Comparison of ENCODE assay signal across 3 fruit fly cellular contexts in genomic region chr2L:11427656-11428055, dm6.
TF ChIP-seq lines count a peak whose summit lies in the region.

No protein-coding gene starts in this region.

- no peak for TF ChIP-seq CTCF in whole organism, embryonic (GFP tag; optimal IDR thresholded peaks at IDR 0.05; lab: Kevin White, UChicago)

TF ChIP-seq in whole organism, embryonic, 481 proteins besides CTCF, POLR2A, EP300 and RAD21 (continues in another document):
- TF ChIP-seq dmrt11E (tag; optimal IDR thresholded peaks at IDR 0.05; lab: Kevin White, UChicago) (peak; percentile 42), CG8281 (tag; optimal IDR thresholded peaks at IDR 0.05; lab: Kevin White, UChicago) (no peak), CG2712 (tag; optimal IDR thresholded peaks at IDR 0.05; lab: Kevin White, UChicago) (peak; percentile 45), CG8388 (GFP tag; optimal IDR thresholded peaks at IDR 0.05; lab: Kevin White, UChicago) (peak; percentile 3), prd (optimal IDR thresholded peaks at IDR 0.05; lab: Kevin White, UChicago) (no peak), prd (GFP tag; IDR thresholded peaks at IDR 0.05; lab: Robert Waterston, UW) (peak; percentile 28; the same call in 1 of the 3 replicates), phol (tag; optimal IDR thresholded peaks at IDR 0.05; lab: Kevin White, UChicago) (peak; percentile 25), Oli (tag; optimal IDR thresholded peaks at IDR 0.05; lab: Kevin White, UChicago) (peak; percentile 21), nom (GFP tag; optimal IDR thresholded peaks at IDR 0.05; lab: Kevin White, UChicago) (no peak), zfh1 (GFP tag; IDR thresholded peaks at IDR 0.05; lab: Robert Waterston, UW) (0 out of 3 replicates have a peak, but pooled peaks have one; percentile 25), nerfin-1 (tag; optimal IDR thresholded peaks at IDR 0.05; lab: Kevin White, UChicago) (no peak), Blimp-1 (GFP tag; optimal IDR thresholded peaks at IDR 0.05; lab: Kevin White, UChicago) (peak; percentile 9), Drgx (GFP tag; IDR thresholded peaks at IDR 0.05; lab: Robert Waterston, UW) (peak; percentile 77; the same call in 1 of the 2 replicates), CG12391 (tag; optimal IDR thresholded peaks at IDR 0.05; lab: Kevin White, UChicago) (peak; percentile 1), Xbp1 (GFP tag; optimal IDR thresholded peaks at IDR 0.05; lab: Kevin White, UChicago) (peak; percentile 22), vvl (GFP tag; IDR thresholded peaks at IDR 0.05; lab: Robert Waterston, UW) (0 out of 2 replicates have a peak, but pooled peaks have one; percentile 21), CG11504 (tag; optimal IDR thresholded peaks at IDR 0.05; lab: Kevin White, UChicago) (peak; percentile 24), Ets65A (GFP tag; lab: Kevin White, UChicago) (peak; percentile 1), Sox102F (GFP tag; optimal IDR thresholded peaks at IDR 0.05; lab: Kevin White, UChicago) (peak; percentile 26), shn (GFP tag; optimal IDR thresholded peaks at IDR 0.05; lab: Kevin White, UChicago) (no peak), gem (tag; optimal IDR thresholded peaks at IDR 0.05; lab: Kevin White, UChicago) (peak; percentile 47), grau (tag; optimal IDR thresholded peaks at IDR 0.05; lab: Kevin White, UChicago) (peak; percentile 10), Myb (GFP tag; optimal IDR thresholded peaks at IDR 0.05; lab: Kevin White, UChicago) (no peak), CG4404 (GFP tag; IDR thresholded peaks at IDR 0.05; lab: Robert Waterston, UW) (peak; percentile 19; the same call in 1 of the 2 replicates), dysf (GFP tag; IDR thresholded peaks at IDR 0.05; lab: Robert Waterston, UW) (0 out of 3 replicates have a peak, but pooled peaks have one; percentile 9), mam (GFP tag; optimal IDR thresholded peaks at IDR 0.05; lab: Kevin White, UChicago) (no peak), bsh (GFP tag; optimal IDR thresholded peaks at IDR 0.05; lab: Kevin White, UChicago) (peak in 1 of 2 experiments; percentile 30), CG10209 (GFP tag; optimal IDR thresholded peaks at IDR 0.05; lab: Kevin White, UChicago) (peak; percentile 1), CG10431 (GFP tag; optimal IDR thresholded peaks at IDR 0.05; lab: Kevin White, UChicago) (no peak)

TF ChIP-seq in whole organism, prepupa, 60 proteins besides CTCF, POLR2A, EP300 and RAD21 (continues in another document):
- no peak for TF ChIP-seq CG1621 (tag; optimal IDR thresholded peaks at IDR 0.05; lab: Kevin White, UChicago)
- TF ChIP-seq Eip75B (GFP tag; optimal IDR thresholded peaks at IDR 0.05; lab: Kevin White, UChicago) = no peak
- TF ChIP-seq Hr4 (GFP tag; optimal IDR thresholded peaks at IDR 0.05; lab: Kevin White, UChicago) = peak; percentile 58
- no peak for TF ChIP-seq CG11762 (GFP tag; optimal IDR thresholded peaks at IDR 0.05; lab: Kevin White, UChicago; ENCODE audit: insufficient read depth)
- peak in 1 of 2 experiments; percentile 71 for TF ChIP-seq salr (GFP tag; optimal IDR thresholded peaks at IDR 0.05; lab: Kevin White, UChicago)
- no peak for TF ChIP-seq esn (GFP tag; optimal IDR thresholded peaks at IDR 0.05; lab: Kevin White, UChicago)
- no peak for TF ChIP-seq CG3032 (tag; optimal IDR thresholded peaks at IDR 0.05; lab: Kevin White, UChicago)
- no peak for TF ChIP-seq fd85E (GFP tag; optimal IDR thresholded peaks at IDR 0.05; lab: Kevin White, UChicago)
- no peak for TF ChIP-seq CG31627 (GFP tag; optimal IDR thresholded peaks at IDR 0.05; lab: Kevin White, UChicago)
- no peak for TF ChIP-seq CG11902 (GFP tag; optimal IDR thresholded peaks at IDR 0.05; lab: Kevin White, UChicago)
- TF ChIP-seq dsx (GFP tag; optimal IDR thresholded peaks at IDR 0.05; lab: Kevin White, UChicago; ENCODE audit: poor library complexity, severe bottlenecking) = no peak
- TF ChIP-seq CG7368 (GFP tag; optimal IDR thresholded peaks at IDR 0.05; lab: Kevin White, UChicago) = no peak
- TF ChIP-seq fkh (GFP tag; optimal IDR thresholded peaks at IDR 0.05; lab: Kevin White, UChicago) = no peak
- TF ChIP-seq Ets21C (GFP tag; optimal IDR thresholded peaks at IDR 0.05; lab: Kevin White, UChicago) = no peak
- TF ChIP-seq CG6276 (GFP tag; optimal IDR thresholded peaks at IDR 0.05; lab: Kevin White, UChicago) = peak; percentile 70
- TF ChIP-seq CG11294 (GFP tag; IDR thresholded peaks at IDR 0.05; lab: Robert Waterston, UW) = peak; percentile 22; the same call in 1 of the 2 replicates
- peak; percentile 47 for TF ChIP-seq Eip78C (GFP tag; lab: Kevin White, UChicago)
- TF ChIP-seq dac (GFP tag; optimal IDR thresholded peaks at IDR 0.05; lab: Kevin White, UChicago) = peak; percentile 17
- TF ChIP-seq CG8319 (GFP tag; optimal IDR thresholded peaks at IDR 0.05; lab: Kevin White, UChicago) = no peak
- peak; percentile 21 for TF ChIP-seq OdsH (GFP tag; optimal IDR thresholded peaks at IDR 0.05; lab: Kevin White, UChicago)
- TF ChIP-seq Eip93F (GFP tag; optimal IDR thresholded peaks at IDR 0.05; lab: Kevin White, UChicago) = no peak
- no peak for TF ChIP-seq CG3919 (GFP tag; optimal IDR thresholded peaks at IDR 0.05; lab: Kevin White, UChicago)
- TF ChIP-seq CG15336 (GFP tag; IDR thresholded peaks at IDR 0.05; lab: Robert Waterston, UW) = peak; percentile 81
- peak; percentile 48 for TF ChIP-seq svp (GFP tag; lab: Kevin White, UChicago)
- no peak for TF ChIP-seq Sox14 (GFP tag; optimal IDR thresholded peaks at IDR 0.05; lab: Kevin White, UChicago)
- TF ChIP-seq acj6 (GFP tag; optimal IDR thresholded peaks at IDR 0.05; lab: Kevin White, UChicago) = no peak
- TF ChIP-seq CG6792 (GFP tag; optimal IDR thresholded peaks at IDR 0.05; lab: Kevin White, UChicago) = no peak
- TF ChIP-seq CG9139 (GFP tag; optimal IDR thresholded peaks at IDR 0.05; lab: Kevin White, UChicago) = no peak
- TF ChIP-seq topi (GFP tag; optimal IDR thresholded peaks at IDR 0.05; lab: Kevin White, UChicago) = no peak
- TF ChIP-seq Ets96B (tag; optimal IDR thresholded peaks at IDR 0.05; lab: Kevin White, UChicago) = no peak
- TF ChIP-seq Hr39 (GFP tag; optimal IDR thresholded peaks at IDR 0.05; lab: Kevin White, UChicago) = no peak
- no peak for TF ChIP-seq CG10631 (GFP tag; optimal IDR thresholded peaks at IDR 0.05; lab: Kevin White, UChicago)
- no peak for TF ChIP-seq pdm3 (GFP tag; optimal IDR thresholded peaks at IDR 0.05; lab: Kevin White, UChicago)
- TF ChIP-seq Hr38 (GFP tag; optimal IDR thresholded peaks at IDR 0.05; lab: Kevin White, UChicago) = no peak

TF ChIP-seq in whole organism, pupa, 21 proteins besides CTCF, POLR2A, EP300 and RAD21:
- TF ChIP-seq CG13204 (GFP tag; optimal IDR thresholded peaks at IDR 0.05; lab: Kevin White, UChicago) = no peak
- no peak for TF ChIP-seq EcR (GFP tag; optimal IDR thresholded peaks at IDR 0.05; lab: Kevin White, UChicago)
- no peak for TF ChIP-seq Pif1B (GFP tag; optimal IDR thresholded peaks at IDR 0.05; lab: Kevin White, UChicago)
- TF ChIP-seq CG15710 (tag; optimal IDR thresholded peaks at IDR 0.05; lab: Kevin White, UChicago) = no peak
- no peak for TF ChIP-seq Snoo (tag; optimal IDR thresholded peaks at IDR 0.05; lab: Kevin White, UChicago)
- TF ChIP-seq CG8301 (tag; optimal IDR thresholded peaks at IDR 0.05; lab: Kevin White, UChicago) = peak; percentile 12
- TF ChIP-seq gl (tag; optimal IDR thresholded peaks at IDR 0.05; lab: Kevin White, UChicago) = no peak
- peak; percentile 74 for TF ChIP-seq CG4496 (GFP tag; IDR thresholded peaks at IDR 0.05; lab: Robert Waterston, UW)
- peak; percentile 36; the same call in 1 of the 2 replicates for TF ChIP-seq rn (GFP tag; IDR thresholded peaks at IDR 0.05; lab: Robert Waterston, UW)
- TF ChIP-seq CG14655 (GFP tag; optimal IDR thresholded peaks at IDR 0.05; lab: Kevin White, UChicago) = peak; percentile 24
- no peak for TF ChIP-seq CG8159 (tag; optimal IDR thresholded peaks at IDR 0.05; lab: Kevin White, UChicago)
- no peak for TF ChIP-seq CG9948 (tag; optimal IDR thresholded peaks at IDR 0.05; lab: Kevin White, UChicago)
- TF ChIP-seq CG17806 (tag; optimal IDR thresholded peaks at IDR 0.05; lab: Kevin White, UChicago) = no peak
- no peak for TF ChIP-seq D1 (tag; optimal IDR thresholded peaks at IDR 0.05; lab: Kevin White, UChicago)
- TF ChIP-seq CG12605 (GFP tag; IDR thresholded peaks at IDR 0.05; lab: Robert Waterston, UW) = peak; percentile 40; the same call in 1 of the 2 replicates
- no peak for TF ChIP-seq Pif1A (GFP tag; optimal IDR thresholded peaks at IDR 0.05; lab: Kevin White, UChicago)
- TF ChIP-seq Ets98B (GFP tag; IDR thresholded peaks at IDR 0.05; lab: Robert Waterston, UW) = no peak; the same call in 1 of the 2 replicates
- TF ChIP-seq CG10348 (GFP tag; IDR thresholded peaks at IDR 0.05; lab: Robert Waterston, UW) = no peak
- TF ChIP-seq fd96Ca (GFP tag; IDR thresholded peaks at IDR 0.05; lab: Robert Waterston, UW) = peak; percentile 59
- TF ChIP-seq CG34367 (tag; optimal IDR thresholded peaks at IDR 0.05; lab: Kevin White, UChicago) = no peak
- TF ChIP-seq CG32121 (GFP tag; IDR thresholded peaks at IDR 0.05; lab: Robert Waterston, UW) = peak; percentile 90
TF ChIP-seq in whole organism, pupa: peak in this region for 7.

Comparison
In these comparisons a context has a peak if more than half of its experiments do, and no peak if none do; other contexts are left out.
1. Of the 7 proteins assayed by ChIP-seq in both whole organism, embryonic and whole organism, prepupa: peak only in whole organism, embryonic: Blimp-1 and Sox102F; only in whole organism, prepupa: Gug and Lpt; in both: none; in neither: 3.